Worm (Caenorhabditis elegans): ENCODE measurements around the gene F40A3.7.

F40A3.7 gene

DNA sequence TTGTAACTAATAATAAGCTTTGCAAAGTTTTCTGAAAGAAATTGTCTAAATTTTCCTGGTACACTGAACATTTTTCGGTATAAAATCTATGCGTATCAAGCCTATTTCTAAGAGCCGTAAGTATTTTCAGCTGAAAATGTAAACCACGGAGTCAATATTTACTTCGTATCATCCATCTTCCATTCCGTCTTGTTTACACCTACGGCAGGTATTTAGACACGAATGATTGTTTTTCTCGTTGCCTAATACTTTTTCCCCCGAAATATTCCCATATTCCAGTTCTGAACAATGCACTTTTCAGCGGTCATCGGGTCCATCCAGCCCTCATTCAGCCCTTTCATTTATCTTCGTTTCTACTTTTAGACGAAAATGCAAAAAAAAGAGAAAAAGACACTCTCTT lies 52.0 kb downstream of the F40A3.7 start:
- no peak for TF ChIP-seq elt-2 (tag; optimal IDR thresholded peaks at IDR 0.05)
- no peak for TF ChIP-seq T23F11.4 (GFP tag; optimal IDR thresholded peaks at IDR 0.05)
- no peak for TF ChIP-seq hlh-30 (tag; optimal IDR thresholded peaks at IDR 0.05; ENCODE audit: insufficient read depth)
- no peak for TF ChIP-seq pros-1 (tag; optimal IDR thresholded peaks at IDR 0.05)
- no peak for TF ChIP-seq pha-4 (tag; optimal IDR thresholded peaks at IDR 0.05)
- no peak for TF ChIP-seq sdc-2 (tag; optimal IDR thresholded peaks at IDR 0.05)
- no peak for TF ChIP-seq eyg-1 (tag; optimal IDR thresholded peaks at IDR 0.05)
- no peak for TF ChIP-seq ceh-24 (tag; optimal IDR thresholded peaks at IDR 0.05)
- no peak for TF ChIP-seq hlh-6 (tag; optimal IDR thresholded peaks at IDR 0.05)
- TF ChIP-seq pqm-1 (tag; optimal IDR thresholded peaks at IDR 0.05), result no peak
- no peak for TF ChIP-seq ceh-48 (tag; optimal IDR thresholded peaks at IDR 0.05)
- TF ChIP-seq ceh-19 (GFP tag; optimal IDR thresholded peaks at IDR 0.05), result no peak
- TF ChIP-seq pat-9 (tag; optimal IDR thresholded peaks at IDR 0.05), result no peak
- no peak for TF ChIP-seq madf-2 (tag; optimal IDR thresholded peaks at IDR 0.05)
- no peak for TF ChIP-seq ceh-45 (GFP tag; IDR thresholded peaks at IDR 0.05)

ce11 chrV:7847170-7847569 lies 52.5 kb downstream of the F40A3.7 start, which contains the start of gene memo-1:
TSS of gene memo-1 (minus strand) at chrV:7847171.
- TF ChIP-seq ceh-19 (GFP tag; optimal IDR thresholded peaks at IDR 0.05) (no peak), sox-2 (GFP tag; IDR thresholded peaks at IDR 0.05) (peak; percentile 44)

All from whole organism, late embryonic.